Worm (Caenorhabditis elegans): Measurements from ENCODE around the gene lin-29.

ce11 chrII:11978478-11978877 is 43.3 kb upstream of the lin-29 start:
- TF ChIP-seq mel-28 (tag; optimal IDR thresholded peaks at IDR 0.05; ENCODE audit: borderline replicate concordance) (no peak), sdz-38 (tag; optimal IDR thresholded peaks at IDR 0.05) (no peak)

Data from whole organism, young adult.